Fruit fly (Drosophila melanogaster): Measurements from ENCODE around the gene CG6652.

Gene CG6652

dm6 chr3L:17022756-17023155 lies at the start of gene CG6652:
TSS of gene CG6652 (minus strand) at chr3L:17022856.
- TF ChIP-seq insv (optimal IDR thresholded peaks at IDR 0.05) (no peak), Myc (optimal IDR thresholded peaks at IDR 0.05) (no peak), h (optimal IDR thresholded peaks at IDR 0.05) (no peak), Sin3A (optimal IDR thresholded peaks at IDR 0.05) (no peak), ttk (optimal IDR thresholded peaks at IDR 0.05) (no peak), psq (optimal IDR thresholded peaks at IDR 0.05) (no peak)

dm6 chr3L:17055467-17055877 lies 32.8 kb upstream of the CG6652 start, which contains the start of gene CG7724:
TSS of gene CG7724 (plus strand) at chr3L:17055613.
- TF ChIP-seq Myc (optimal IDR thresholded peaks at IDR 0.05), result no peak
- no peak for TF ChIP-seq ttk (optimal IDR thresholded peaks at IDR 0.05)
- no peak for TF ChIP-seq Sin3A (optimal IDR thresholded peaks at IDR 0.05)
- TF ChIP-seq h (optimal IDR thresholded peaks at IDR 0.05), result no peak
- no peak for TF ChIP-seq insv (optimal IDR thresholded peaks at IDR 0.05)

- no peak for TF ChIP-seq ttk (optimal IDR thresholded peaks at IDR 0.05)
- TF ChIP-seq psq (optimal IDR thresholded peaks at IDR 0.05), result no peak
- TF ChIP-seq h (optimal IDR thresholded peaks at IDR 0.05), result no peak
- TF ChIP-seq Myc (optimal IDR thresholded peaks at IDR 0.05), result no peak
- TF ChIP-seq insv (optimal IDR thresholded peaks at IDR 0.05), result no peak
- no peak for TF ChIP-seq Sin3A (optimal IDR thresholded peaks at IDR 0.05)
Observed at dm6 chr3L:17053932-17054331, 31.3 kb upstream of the CG6652 start.

- TF ChIP-seq Sin3A (optimal IDR thresholded peaks at IDR 0.05) (no peak), psq (optimal IDR thresholded peaks at IDR 0.05) (no peak), h (optimal IDR thresholded peaks at IDR 0.05) (no peak), Myc (optimal IDR thresholded peaks at IDR 0.05) (no peak), insv (optimal IDR thresholded peaks at IDR 0.05) (no peak), ttk (optimal IDR thresholded peaks at IDR 0.05) (no peak)
Observed at dm6 chr3L:17052388-17052905, 29.8 kb upstream of the CG6652 start.

- TF ChIP-seq ttk (optimal IDR thresholded peaks at IDR 0.05), result no peak
- TF ChIP-seq insv (optimal IDR thresholded peaks at IDR 0.05), result no peak
- TF ChIP-seq psq (optimal IDR thresholded peaks at IDR 0.05), result no peak
- TF ChIP-seq Myc (optimal IDR thresholded peaks at IDR 0.05), result no peak
- no peak for TF ChIP-seq Sin3A (optimal IDR thresholded peaks at IDR 0.05)
- TF ChIP-seq h (optimal IDR thresholded peaks at IDR 0.05), result no peak
Observed at dm6 chr3L:17051472-17051871, 28.8 kb upstream of the CG6652 start.

dm6 chr3L:17050661-17051452 lies 28.2 kb upstream of the CG6652 start:
- no peak for TF ChIP-seq Sin3A (optimal IDR thresholded peaks at IDR 0.05)
- TF ChIP-seq ttk (optimal IDR thresholded peaks at IDR 0.05), result no peak
- TF ChIP-seq insv (optimal IDR thresholded peaks at IDR 0.05), result no peak

- TF ChIP-seq ttk (optimal IDR thresholded peaks at IDR 0.05) (no peak), insv (optimal IDR thresholded peaks at IDR 0.05) (no peak), psq (optimal IDR thresholded peaks at IDR 0.05) (no peak), Myc (optimal IDR thresholded peaks at IDR 0.05) (no peak), h (optimal IDR thresholded peaks at IDR 0.05) (no peak), Sin3A (optimal IDR thresholded peaks at IDR 0.05) (no peak)
Observed at dm6 chr3L:17049912-17050345, 27.3 kb upstream of the CG6652 start.

- TF ChIP-seq Sin3A (optimal IDR thresholded peaks at IDR 0.05) (no peak), psq (optimal IDR thresholded peaks at IDR 0.05) (no peak), ttk (optimal IDR thresholded peaks at IDR 0.05) (no peak)
Observed at dm6 chr3L:17049314-17049713, 26.7 kb upstream of the CG6652 start, which contains the start of gene rogdi. TSS of gene rogdi (plus strand) at chr3L:17049512.

- TF ChIP-seq insv (optimal IDR thresholded peaks at IDR 0.05) (no peak), Sin3A (optimal IDR thresholded peaks at IDR 0.05) (no peak), ttk (optimal IDR thresholded peaks at IDR 0.05) (no peak), psq (optimal IDR thresholded peaks at IDR 0.05) (no peak), Myc (optimal IDR thresholded peaks at IDR 0.05) (no peak), h (optimal IDR thresholded peaks at IDR 0.05) (no peak)
Observed at dm6 chr3L:17047811-17048239, 25.2 kb upstream of the CG6652 start.

dm6 chr3L:17045431-17046238 lies 23.0 kb upstream of the CG6652 start, which contains the start of gene TpnC73F:
TSS of gene TpnC73F (plus strand) at chr3L:17046063.
- TF ChIP-seq psq (optimal IDR thresholded peaks at IDR 0.05) (no peak), Sin3A (optimal IDR thresholded peaks at IDR 0.05) (no peak), ttk (optimal IDR thresholded peaks at IDR 0.05) (no peak)

- TF ChIP-seq psq (optimal IDR thresholded peaks at IDR 0.05), result no peak
- TF ChIP-seq Myc (optimal IDR thresholded peaks at IDR 0.05), result no peak
- TF ChIP-seq insv (optimal IDR thresholded peaks at IDR 0.05), result no peak
- TF ChIP-seq Sin3A (optimal IDR thresholded peaks at IDR 0.05), result no peak
Observed at dm6 chr3L:17044799-17045198, 22.1 kb upstream of the CG6652 start, which contains the start of gene Pop5. TSS of gene Pop5 (minus strand) at chr3L:17045038.

- TF ChIP-seq ttk (optimal IDR thresholded peaks at IDR 0.05) (no peak), h (optimal IDR thresholded peaks at IDR 0.05) (no peak), Myc (optimal IDR thresholded peaks at IDR 0.05) (no peak), Sin3A (optimal IDR thresholded peaks at IDR 0.05) (no peak), psq (optimal IDR thresholded peaks at IDR 0.05) (no peak), insv (optimal IDR thresholded peaks at IDR 0.05) (no peak)
Observed at dm6 chr3L:17042297-17042921, 19.8 kb upstream of the CG6652 start, which contains the start of the genes scaf6 and Papst2. TSS of gene scaf6 (minus strand) at chr3L:17042574. TSS of gene Papst2 (plus strand) at chr3L:17042797.
